Worm (Caenorhabditis elegans) whole organism, early embryonic: ENCODE data around the gene abhd-3.2.

Source experiments
- B0310.2 ChIP-seq: sonication (generic microtip); optimal IDR thresholded peaks from 2 replicates; lab custom pipeline; 2016; ENCODE audit warnings: mild to moderate bottlenecking, missing genetic modification characterization, missing compliant biosample characterization
- F13C5.2 ChIP-seq: sonication (generic microtip); optimal IDR thresholded peaks from 2 replicates; lab custom pipeline; 2017; ENCODE audit warnings: mild to moderate bottlenecking, missing genetic modification characterization, inconsistent platforms, missing compliant biosample characterization
- aly-1 ChIP-seq: sonication (generic microtip); optimal IDR thresholded peaks from 2 replicates; lab custom pipeline; 2016; ENCODE audit warnings: missing genetic modification characterization, missing compliant biosample characterization
- ama-1 ChIP-seq: fragments of 150-350 bp; optimal IDR thresholded peaks from 2 replicates; lab custom pipeline; 2014
- ceh-13 ChIP-seq: fragments of 200-800 bp; sonication (Bioruptor generic); optimal IDR thresholded peaks from 2 replicates; lab custom pipeline; 2018; ENCODE audit warnings: mild to moderate bottlenecking, missing genetic modification characterization, missing compliant biosample characterization
- ceh-36 ChIP-seq: sonication (generic microtip); optimal IDR thresholded peaks from 2 replicates; lab custom pipeline; 2016; ENCODE audit warnings: missing genetic modification characterization, inconsistent platforms, missing compliant biosample characterization
- ets-7 ChIP-seq: sonication (generic microtip); optimal IDR thresholded peaks from 2 replicates; lab custom pipeline; 2016; ENCODE audit warnings: missing genotype, missing genetic modification characterization, missing compliant biosample characterization
- flt-1 ChIP-seq: fragments of 200-800 bp; sonication (Bioruptor generic); IDR thresholded peaks from 2 replicates; pipeline ENCODE4 v1.3.6; 2022; ENCODE audit warnings: missing genetic modification characterization, missing compliant biosample characterization
- hmbx-1 ChIP-seq: sonication (generic microtip); optimal IDR thresholded peaks from 2 replicates; lab custom pipeline; 2016; ENCODE audit warnings: mild to moderate bottlenecking, missing genetic modification characterization, missing compliant biosample characterization
- hmg-4 ChIP-seq: fragments of 200-800 bp; sonication (Bioruptor generic); optimal IDR thresholded peaks from 2 replicates; lab custom pipeline; 2018; ENCODE audit warnings: mild to moderate bottlenecking, missing genetic modification characterization, missing compliant biosample characterization
- hnd-1 ChIP-seq: sonication (generic microtip); optimal IDR thresholded peaks from 2 replicates; lab custom pipeline; 2016; ENCODE audit warnings: missing genetic modification characterization, missing compliant biosample characterization
- pes-1 ChIP-seq: fragments of 200-800 bp; sonication (Bioruptor generic); IDR thresholded peaks from 2 replicates; pipeline ENCODE4 v1.3.6; 2022; ENCODE audit warnings: missing genetic modification reagents, missing genetic modification characterization, missing compliant biosample characterization
- scrt-1 ChIP-seq: fragments of 200-800 bp; sonication (Bioruptor generic); IDR thresholded peaks from 2 replicates; pipeline ENCODE4 v1.3.6; 2022; ENCODE audit warnings: missing genetic modification characterization, missing compliant biosample characterization
- sea-1 ChIP-seq: fragments of 200-800 bp; sonication (Bioruptor generic); conservative IDR thresholded peaks from 2 replicates; pipeline ENCODE4 v1.3.6; 2022; ENCODE audit warnings: missing genetic modification characterization, missing compliant biosample characterization
- tbx-11 ChIP-seq: fragments of 200-800 bp; sonication (Bioruptor generic); IDR thresholded peaks from 2 replicates; pipeline ENCODE4 v1.3.6; 2022; ENCODE audit warnings: missing genetic modification characterization, missing compliant biosample characterization
- tbx-37 ChIP-seq: fragments of 200-800 bp; sonication (Bioruptor generic); conservative IDR thresholded peaks from 2 replicates; pipeline ENCODE4 v1.3.6; 2022; ENCODE audit warnings: missing genetic modification reagents, missing genetic modification characterization, missing compliant biosample characterization
- tra-4 ChIP-seq: sonication (generic microtip); optimal IDR thresholded peaks from 2 replicates; lab custom pipeline; 2017; ENCODE audit warnings: missing genetic modification characterization, missing compliant biosample characterization

The abhd-3.2 gene

DNA sequence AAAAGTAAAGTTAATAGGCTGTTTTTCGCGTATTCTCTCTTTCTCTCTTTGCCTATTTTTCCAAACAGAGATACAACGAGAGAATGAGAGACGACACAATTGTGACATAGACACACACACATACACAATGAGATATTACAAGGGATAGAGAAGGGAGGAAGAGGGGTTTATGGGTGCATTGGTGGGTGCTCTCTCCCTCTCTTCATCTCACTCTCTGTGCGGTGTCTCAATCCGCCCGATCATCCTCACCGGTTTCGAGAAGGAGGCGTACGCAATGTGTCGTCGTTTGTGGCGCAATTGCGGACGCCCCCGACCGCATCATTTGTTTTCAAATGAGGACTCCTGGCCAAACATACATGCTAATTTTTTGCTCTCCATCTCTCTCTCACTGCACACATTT is 28.3 kb downstream of the abhd-3.2 start:
- TF ChIP-seq ceh-13 (GFP tag; lab: Kevin White, UChicago) (no peak), sea-1 (peak; percentile 68; the same call in 1 of the 2 replicates), pes-1 (GFP tag; lab: Robert Waterston, UW) (peak; percentile 23; the same call in 1 of the 2 replicates), tbx-37 (no peak), scrt-1 (GFP tag; lab: Robert Waterston, UW) (peak; percentile 64), ama-1 (lab: Kevin White, UChicago) (no peak), tra-4 (tag; lab: Kevin White, UChicago) (no peak), hnd-1 (peak; percentile 10), ets-7 (peak; percentile 69), F13C5.2 (tag; lab: Kevin White, UChicago) (peak; percentile 95), hmg-4 (GFP tag; lab: Kevin White, UChicago) (peak; percentile 98), hmbx-1 (tag; lab: Kevin White, UChicago) (no peak), flt-1 (GFP tag; lab: Robert Waterston, UW) (peak; percentile 57; the same call in 1 of the 2 replicates), B0310.2 (tag; lab: Kevin White, UChicago) (peak; percentile 36), tbx-11 (GFP tag; lab: Robert Waterston, UW) (peak; percentile 25; the same call in 1 of the 2 replicates), ceh-36 (tag; lab: Kevin White, UChicago) (peak; percentile 38), aly-1 (tag; lab: Kevin White, UChicago) (peak; percentile 67)

DNA sequence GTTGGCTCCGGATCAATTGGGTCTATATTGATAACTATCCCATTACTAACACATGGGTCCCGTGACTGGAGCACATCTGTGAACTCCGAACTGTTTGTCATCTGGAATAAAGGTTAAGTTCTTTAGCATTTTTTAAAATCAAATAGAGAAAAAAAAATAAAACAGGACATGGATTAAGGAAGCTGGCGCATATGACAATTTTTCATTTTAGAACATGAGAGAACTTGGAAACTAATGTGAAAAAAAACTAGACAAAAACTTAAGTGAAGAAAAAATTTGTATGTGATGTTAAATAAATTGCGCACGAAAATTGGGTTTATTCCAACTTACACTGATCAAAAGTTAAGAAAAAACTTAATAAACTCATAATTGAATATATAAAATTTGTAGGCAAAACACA is 29.0 kb downstream of the abhd-3.2 start, which contains the start of gene sms-2:
Gene sms-2, minus strand, starts transcription at position 101 of the 400 bp plus-strand sequence.
- TF ChIP-seq sea-1, result no peak

DNA sequence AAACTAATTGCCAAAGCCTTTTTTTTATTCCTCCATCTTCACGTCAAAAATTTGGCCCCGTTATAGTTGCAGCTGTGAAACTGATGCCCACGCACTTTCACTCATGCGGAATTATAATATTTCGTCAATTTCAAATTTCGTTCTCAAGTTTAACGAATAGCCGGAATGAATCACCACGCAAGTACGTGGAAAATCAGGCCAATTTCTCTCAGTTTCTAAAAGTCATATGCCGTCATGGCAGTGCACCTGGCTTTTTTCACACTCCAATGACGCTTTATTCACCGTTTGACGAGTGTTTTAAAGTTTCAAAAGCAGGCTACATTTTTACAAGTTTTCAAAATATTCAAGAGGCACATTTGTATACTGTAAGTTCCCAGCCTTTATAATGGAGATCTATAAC is 29.9 kb downstream of the abhd-3.2 start:
- TF ChIP-seq sea-1 (no peak), B0310.2 (tag; lab: Kevin White, UChicago) (no peak), tbx-11 (GFP tag; lab: Robert Waterston, UW) (no peak)

DNA sequence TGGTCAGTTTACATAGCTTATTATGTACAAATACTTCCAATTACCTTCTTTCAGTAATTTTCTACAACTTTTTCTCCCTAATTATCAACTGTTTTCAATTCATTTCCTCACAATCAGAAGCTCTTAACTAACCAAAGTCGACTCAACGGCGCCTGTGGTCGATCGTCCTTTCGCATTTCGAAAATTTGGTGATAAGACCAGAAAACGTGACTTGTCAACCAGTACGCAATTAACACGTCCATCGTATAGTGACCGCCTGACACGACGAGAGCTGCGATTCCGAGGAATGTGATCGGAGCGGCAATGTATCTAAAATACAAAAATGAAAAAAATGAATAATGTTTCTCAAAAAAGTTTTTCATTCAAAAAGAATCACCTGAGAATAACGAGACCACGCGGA is 32.1 kb downstream of the abhd-3.2 start:
- TF ChIP-seq sea-1, result no peak
- TF ChIP-seq ceh-13 (GFP tag; lab: Kevin White, UChicago), result no peak
- TF ChIP-seq ets-7, result no peak
- no peak for TF ChIP-seq aly-1 (tag; lab: Kevin White, UChicago)
- TF ChIP-seq flt-1 (GFP tag; lab: Robert Waterston, UW), result no peak
- no peak for TF ChIP-seq tbx-11 (GFP tag; lab: Robert Waterston, UW)
- no peak for TF ChIP-seq tbx-37
- no peak for TF ChIP-seq hmg-4 (GFP tag; lab: Kevin White, UChicago)
- TF ChIP-seq ceh-36 (tag; lab: Kevin White, UChicago), result no peak
- TF ChIP-seq tra-4 (tag; lab: Kevin White, UChicago), result no peak
- no peak for TF ChIP-seq hmbx-1 (tag; lab: Kevin White, UChicago)
- no peak for TF ChIP-seq B0310.2 (tag; lab: Kevin White, UChicago)
- no peak for TF ChIP-seq F13C5.2 (tag; lab: Kevin White, UChicago)
- TF ChIP-seq pes-1 (GFP tag; lab: Robert Waterston, UW), result no peak
- TF ChIP-seq scrt-1 (GFP tag; lab: Robert Waterston, UW), result no peak
- TF ChIP-seq hnd-1, result no peak
- TF ChIP-seq ama-1 (lab: Kevin White, UChicago), result no peak

DNA sequence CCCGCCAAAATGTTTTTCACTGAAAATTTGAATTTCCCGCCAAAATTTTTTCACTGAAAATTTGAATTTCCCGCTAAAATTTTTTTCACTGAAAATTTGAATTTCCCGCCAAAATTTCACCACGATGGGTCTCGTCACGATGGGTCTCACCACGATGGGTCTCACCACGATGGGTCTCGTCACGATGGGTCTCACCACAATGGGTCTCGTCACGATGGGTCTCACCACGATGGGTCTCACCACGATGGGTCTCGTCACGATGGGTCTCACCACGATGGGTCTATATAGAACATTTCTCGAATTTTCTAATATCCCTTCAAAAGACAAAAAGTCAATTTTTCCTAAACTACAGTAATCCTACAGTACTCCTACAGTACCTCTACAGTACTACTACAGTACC is 34.1 kb downstream of the abhd-3.2 start:
- TF ChIP-seq pes-1 (GFP tag; lab: Robert Waterston, UW) (peak; percentile 47; the same call in 1 of the 2 replicates), flt-1 (GFP tag; lab: Robert Waterston, UW) (0 out of 2 replicates have a peak, but pooled peaks have one; percentile 39)

DNA sequence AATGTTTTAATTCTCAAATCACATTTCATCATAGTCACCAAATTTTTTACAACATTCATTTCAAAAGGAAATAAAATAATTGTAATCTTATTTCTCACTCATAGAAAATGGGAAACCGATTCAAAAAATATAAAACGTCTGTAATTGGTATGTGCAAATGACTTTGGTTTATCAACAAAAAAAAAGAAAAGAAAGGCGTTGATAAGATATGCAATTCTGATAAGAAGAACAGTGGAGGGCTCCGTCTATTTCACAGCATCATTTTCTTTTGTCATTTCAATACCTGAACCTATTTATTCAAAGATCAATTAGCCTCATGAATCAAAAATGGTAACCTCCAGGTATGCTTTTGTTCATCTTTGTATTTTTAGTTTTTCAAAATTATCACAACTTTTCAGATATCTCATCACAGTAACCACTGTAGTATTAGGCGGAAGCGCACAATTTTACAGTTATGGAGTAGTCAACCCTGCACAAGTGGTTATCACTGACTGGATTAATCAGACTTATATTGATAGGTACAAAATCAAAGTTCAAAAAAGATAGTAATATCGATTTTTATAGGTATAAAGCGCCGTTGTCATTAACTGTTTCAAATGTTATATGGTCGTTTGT is 39.4 kb downstream of the abhd-3.2 start, which contains the start of gene F53H8.3:
Gene F53H8.3, plus strand, starts transcription at position 275 of the 615 bp plus-strand sequence.
- TF ChIP-seq tbx-11 (GFP tag; lab: Robert Waterston, UW) (no peak), F13C5.2 (tag; lab: Kevin White, UChicago) (no peak), aly-1 (tag; lab: Kevin White, UChicago) (no peak), hnd-1 (no peak), hmbx-1 (tag; lab: Kevin White, UChicago) (no peak), scrt-1 (GFP tag; lab: Robert Waterston, UW) (no peak)

DNA sequence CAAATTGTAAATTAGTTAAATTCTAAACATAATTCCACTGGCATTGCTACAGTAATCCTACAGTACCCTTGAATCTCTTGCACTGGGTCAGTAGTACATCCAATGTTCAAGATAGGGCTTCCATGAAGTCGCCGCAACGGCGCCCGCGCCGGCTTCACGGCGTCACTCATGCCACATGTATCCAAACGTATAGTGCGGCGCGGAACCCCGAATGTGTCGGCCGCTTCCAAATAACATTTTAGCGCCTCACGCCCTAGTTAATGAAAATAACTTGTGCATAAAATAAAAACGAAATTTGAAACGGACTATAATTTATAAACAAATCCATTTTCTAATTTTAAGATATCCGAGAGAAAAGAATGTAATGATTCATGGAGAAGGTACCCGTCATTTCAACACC is 41.8 kb downstream of the abhd-3.2 start:
- TF ChIP-seq hmbx-1 (tag; lab: Kevin White, UChicago), result no peak

DNA sequence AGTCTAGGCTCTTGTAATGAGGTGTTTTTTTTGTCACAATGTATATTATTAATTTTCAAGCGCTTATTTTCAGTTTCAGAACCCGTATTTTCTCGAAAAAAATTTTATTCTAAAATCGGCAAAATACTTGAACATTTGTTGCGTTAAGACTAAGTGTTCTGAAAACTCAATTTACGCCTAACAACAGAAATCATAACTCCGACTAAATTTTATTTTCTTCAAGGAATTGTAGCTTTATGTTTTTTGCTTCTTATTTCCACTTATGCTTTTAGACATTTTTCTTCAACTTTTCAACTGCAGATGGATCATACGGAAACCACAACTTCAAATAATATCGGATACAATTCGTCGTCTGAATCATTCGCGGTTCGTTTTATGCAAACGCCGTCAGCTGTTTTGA is 44.3 kb downstream of the abhd-3.2 start, which contains the start of gene F35H12.1:
Gene F35H12.1, plus strand, starts transcription at position 301 of the 400 bp plus-strand sequence.
- TF ChIP-seq ets-7, result no peak
- TF ChIP-seq hnd-1, result no peak
- no peak for TF ChIP-seq sea-1
- no peak for TF ChIP-seq tbx-11 (GFP tag; lab: Robert Waterston, UW)
- TF ChIP-seq ceh-36 (tag; lab: Kevin White, UChicago), result no peak
- no peak for TF ChIP-seq ama-1 (lab: Kevin White, UChicago)
- no peak for TF ChIP-seq hmbx-1 (tag; lab: Kevin White, UChicago)
- no peak for TF ChIP-seq flt-1 (GFP tag; lab: Robert Waterston, UW)
- TF ChIP-seq F13C5.2 (tag; lab: Kevin White, UChicago), result no peak
- no peak for TF ChIP-seq tra-4 (tag; lab: Kevin White, UChicago)
